Worm (Caenorhabditis elegans) whole organism, early embryonic: ENCODE data around the gene Y105C5A.1272.

Source experiments
- F13C5.2 ChIP-seq: sonication (generic microtip); optimal IDR thresholded peaks from 2 replicates; lab custom pipeline; 2017; ENCODE audit warnings: mild to moderate bottlenecking, missing genetic modification characterization, inconsistent platforms, missing compliant biosample characterization
- aly-1 ChIP-seq: sonication (generic microtip); optimal IDR thresholded peaks from 2 replicates; lab custom pipeline; 2016; ENCODE audit warnings: missing genetic modification characterization, missing compliant biosample characterization
- ama-1 ChIP-seq: fragments of 150-350 bp; optimal IDR thresholded peaks from 2 replicates; lab custom pipeline; 2014
- ceh-36 ChIP-seq: sonication (generic microtip); optimal IDR thresholded peaks from 2 replicates; lab custom pipeline; 2016; ENCODE audit warnings: missing genetic modification characterization, inconsistent platforms, missing compliant biosample characterization
- flt-1 ChIP-seq: fragments of 200-800 bp; sonication (Bioruptor generic); IDR thresholded peaks from 2 replicates; pipeline ENCODE4 v1.3.6; 2022; ENCODE audit warnings: missing genetic modification characterization, missing compliant biosample characterization
- hmbx-1 ChIP-seq: sonication (generic microtip); optimal IDR thresholded peaks from 2 replicates; lab custom pipeline; 2016; ENCODE audit warnings: mild to moderate bottlenecking, missing genetic modification characterization, missing compliant biosample characterization
- hmg-4 ChIP-seq: fragments of 200-800 bp; sonication (Bioruptor generic); optimal IDR thresholded peaks from 2 replicates; lab custom pipeline; 2018; ENCODE audit warnings: mild to moderate bottlenecking, missing genetic modification characterization, missing compliant biosample characterization
- pes-1 ChIP-seq: fragments of 200-800 bp; sonication (Bioruptor generic); IDR thresholded peaks from 2 replicates; pipeline ENCODE4 v1.3.6; 2022; ENCODE audit warnings: missing genetic modification reagents, missing genetic modification characterization, missing compliant biosample characterization
- scrt-1 ChIP-seq: fragments of 200-800 bp; sonication (Bioruptor generic); IDR thresholded peaks from 2 replicates; pipeline ENCODE4 v1.3.6; 2022; ENCODE audit warnings: missing genetic modification characterization, missing compliant biosample characterization
- sea-1 ChIP-seq: fragments of 200-800 bp; sonication (Bioruptor generic); conservative IDR thresholded peaks from 2 replicates; pipeline ENCODE4 v1.3.6; 2022; ENCODE audit warnings: missing genetic modification characterization, missing compliant biosample characterization
- tra-4 ChIP-seq: sonication (generic microtip); optimal IDR thresholded peaks from 2 replicates; lab custom pipeline; 2017; ENCODE audit warnings: missing genetic modification characterization, missing compliant biosample characterization

DNA sequence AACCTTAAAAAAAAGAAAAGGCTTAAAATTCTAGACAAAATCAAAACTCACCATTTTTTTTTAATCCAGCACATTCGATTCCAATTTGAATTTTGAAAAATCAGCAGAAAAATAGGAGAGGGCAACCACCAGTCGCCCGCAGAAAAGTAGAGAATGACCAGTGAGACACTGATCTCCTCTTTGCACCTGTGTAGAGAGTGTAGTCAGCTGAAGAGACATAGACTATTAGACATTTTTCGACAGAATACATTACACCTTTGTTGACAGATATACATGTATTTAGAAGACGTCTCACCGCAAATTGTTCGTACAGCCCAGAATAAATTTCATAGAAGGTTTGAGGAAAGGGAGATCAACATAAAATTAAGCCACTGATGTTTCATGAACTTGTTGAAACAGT is 1.5 kb downstream of the Y105C5A.1272 start:
- no peak for TF ChIP-seq hmg-4 (GFP tag; lab: Kevin White, UChicago)
- no peak for TF ChIP-seq ama-1 (lab: Kevin White, UChicago)
- TF ChIP-seq F13C5.2 (tag; lab: Kevin White, UChicago): no peak
- no peak for TF ChIP-seq tra-4 (tag; lab: Kevin White, UChicago)
- no peak for TF ChIP-seq aly-1
- no peak for TF ChIP-seq sea-1
- TF ChIP-seq pes-1: no peak
- no peak for TF ChIP-seq flt-1 (GFP tag; lab: Robert Waterston, UW)
- TF ChIP-seq ceh-36: no peak
- TF ChIP-seq hmbx-1 (tag; lab: Kevin White, UChicago): no peak
- TF ChIP-seq scrt-1: no peak
